Fruit fly (Drosophila melanogaster) whole organism, pupa: Measurements from ENCODE around the gene CG43816.

Experiments used
- CG10348 ChIP-seq: fragments of 200-800 bp; sonication (Bioruptor generic); IDR thresholded peaks from 2 replicates; pipeline ENCODE4 v1.3.6; 2022; ENCODE audit warnings: missing biosample characterization, missing genetic modification characterization
- CG12605 ChIP-seq: fragments of 200-800 bp; sonication (Bioruptor generic); IDR thresholded peaks from 2 replicates; pipeline ENCODE4 v1.3.6; 2022; ENCODE audit warnings: missing biosample characterization, missing genetic modification characterization
- CG13204 ChIP-seq: fragments of 200-800 bp; sonication (Bioruptor generic); optimal IDR thresholded peaks from 2 replicates; lab custom pipeline; 2018; ENCODE audit warnings: missing biosample characterization, mild to moderate bottlenecking, missing genetic modification characterization, moderate library complexity
- CG14655 ChIP-seq: fragments of 200-800 bp; sonication (Bioruptor generic); optimal IDR thresholded peaks from 3 replicates; lab custom pipeline; 2017; ENCODE audit warnings: mild to moderate bottlenecking, missing biosample characterization, missing genetic modification reagents, missing genetic modification characterization
- CG15710 ChIP-seq: fragments of 200-800 bp; sonication (Bioruptor generic); optimal IDR thresholded peaks from 2 replicates; lab custom pipeline; 2018; ENCODE audit warnings: missing biosample characterization, mild to moderate bottlenecking, missing genetic modification characterization, moderate library complexity
- CG17806 ChIP-seq: fragments of 200-800 bp; sonication (Bioruptor generic); optimal IDR thresholded peaks from 2 replicates; lab custom pipeline; 2018; ENCODE audit warnings: missing biosample characterization, mild to moderate bottlenecking, missing genetic modification characterization, moderate library complexity
- CG32121 ChIP-seq: fragments of 200-800 bp; sonication (Bioruptor generic); IDR thresholded peaks from 2 replicates; pipeline ENCODE4 v1.3.6; 2022; ENCODE audit warnings: missing biosample characterization, missing genetic modification characterization
- CG34367 ChIP-seq: fragments of 200-800 bp; sonication (Bioruptor generic); optimal IDR thresholded peaks from 2 replicates; lab custom pipeline; 2018; ENCODE audit warnings: missing biosample characterization, mild to moderate bottlenecking, missing genetic modification characterization
- CG4496 ChIP-seq: fragments of 200-800 bp; sonication (Bioruptor generic); IDR thresholded peaks from 3 replicates; pipeline ENCODE4 v1.3.6; 2022; ENCODE audit warnings: missing biosample characterization, missing genetic modification characterization
- CG8159 ChIP-seq: fragments of 200-800 bp; sonication (Bioruptor generic); optimal IDR thresholded peaks from 3 replicates; lab custom pipeline; 2018; ENCODE audit warnings: missing biosample characterization, mild to moderate bottlenecking, missing genetic modification characterization, moderate library complexity
- CG8301 ChIP-seq: fragments of 200-800 bp; sonication (Bioruptor generic); optimal IDR thresholded peaks from 2 replicates; lab custom pipeline; 2018; ENCODE audit warnings: missing biosample characterization, mild to moderate bottlenecking, missing genetic modification characterization
- CG9948 ChIP-seq: fragments of 200-800 bp; sonication (Bioruptor generic); optimal IDR thresholded peaks from 2 replicates; lab custom pipeline; 2018; ENCODE audit warnings: missing biosample characterization, mild to moderate bottlenecking, missing genetic modification characterization, moderate library complexity
- D1 ChIP-seq: fragments of 200-800 bp; sonication (Bioruptor generic); optimal IDR thresholded peaks from 2 replicates; lab custom pipeline; 2018; ENCODE audit warnings: missing biosample characterization, mild to moderate bottlenecking, missing genetic modification characterization, moderate library complexity
- EcR ChIP-seq: fragments of 200-800 bp; sonication (Bioruptor generic); optimal IDR thresholded peaks from 3 replicates; lab custom pipeline; 2019; ENCODE audit warnings: missing biosample characterization, missing genetic modification characterization, mild to moderate bottlenecking, moderate library complexity, missing genetic modification reagents
- Ets98B ChIP-seq: fragments of 200-800 bp; sonication (Bioruptor generic); IDR thresholded peaks from 2 replicates; pipeline ENCODE4 v1.3.6; 2022; ENCODE audit warnings: missing biosample characterization, missing genetic modification characterization
- Pif1A ChIP-seq: fragments of 200-800 bp; sonication (Bioruptor generic); optimal IDR thresholded peaks from 3 replicates; lab custom pipeline; 2016; ENCODE audit warnings: missing biosample characterization, missing genetic modification characterization
- Pif1B ChIP-seq: fragments of 200-800 bp; sonication (Bioruptor generic); optimal IDR thresholded peaks from 3 replicates; lab custom pipeline; 2016; ENCODE audit warnings: missing biosample characterization, missing genetic modification characterization
- Snoo ChIP-seq: fragments of 200-800 bp; sonication (Bioruptor generic); optimal IDR thresholded peaks from 3 replicates; lab custom pipeline; 2017; ENCODE audit warnings: missing biosample characterization, mild to moderate bottlenecking, missing genetic modification characterization, inconsistent platforms
- fd96Ca ChIP-seq: fragments of 200-800 bp; sonication (Bioruptor generic); IDR thresholded peaks from 3 replicates; pipeline ENCODE4 v1.3.6; 2022; ENCODE audit warnings: missing biosample characterization, missing genetic modification characterization
- gl ChIP-seq: fragments of 200-800 bp; sonication (Bioruptor generic); optimal IDR thresholded peaks from 2 replicates; lab custom pipeline; 2018; ENCODE audit warnings: missing biosample characterization, mild to moderate bottlenecking, missing genetic modification characterization
- rn ChIP-seq: fragments of 200-800 bp; sonication (Bioruptor generic); IDR thresholded peaks from 2 replicates; pipeline ENCODE4 v1.3.6; 2022; ENCODE audit warnings: missing biosample characterization, missing genetic modification characterization

CG43816 gene

dm6 chr2L:16004025-16004424 is at the start of gene CG43816, which contains the start of gene CG13245:
Gene CG43816, plus strand, starts transcription at chr2L:16004325.
Gene CG13245, plus strand, starts transcription at chr2L:16004325.
- TF ChIP-seq Pif1A (no peak), CG34367 (tag; lab: Kevin White, UChicago) (no peak), EcR (GFP tag; lab: Kevin White, UChicago) (no peak), Pif1B (GFP tag; lab: Kevin White, UChicago) (no peak), CG15710 (tag; lab: Kevin White, UChicago) (no peak), CG8301 (tag; lab: Kevin White, UChicago) (no peak), fd96Ca (GFP tag; lab: Robert Waterston, UW) (no peak)

dm6 chr2L:15957558-15957957 is 46.6 kb upstream of the CG43816 start, which contains the start of gene CG18063:
Gene CG18063, plus strand, starts transcription at chr2L:15957858.
- no peak for TF ChIP-seq CG8301 (tag; lab: Kevin White, UChicago)
- TF ChIP-seq rn (GFP tag; lab: Robert Waterston, UW), result no peak
- TF ChIP-seq CG14655 (GFP tag; lab: Kevin White, UChicago), result no peak
- no peak for TF ChIP-seq EcR (GFP tag; lab: Kevin White, UChicago)
- TF ChIP-seq CG34367 (tag; lab: Kevin White, UChicago), result no peak
- TF ChIP-seq CG12605 (GFP tag; lab: Robert Waterston, UW), result no peak
- no peak for TF ChIP-seq CG10348
- no peak for TF ChIP-seq gl (tag; lab: Kevin White, UChicago)
- TF ChIP-seq CG32121 (GFP tag; lab: Robert Waterston, UW), result no peak
- TF ChIP-seq CG9948, result no peak
- no peak for TF ChIP-seq fd96Ca (GFP tag; lab: Robert Waterston, UW)
- no peak for TF ChIP-seq D1 (tag; lab: Kevin White, UChicago)
- no peak for TF ChIP-seq CG13204 (GFP tag; lab: Kevin White, UChicago)

dm6 chr2L:15962335-15962734 is 41.8 kb upstream of the CG43816 start, which contains the start of gene beat-Ib:
Gene beat-Ib, minus strand, starts transcription at chr2L:15962435.
- TF ChIP-seq Ets98B (no peak), CG14655 (GFP tag; lab: Kevin White, UChicago) (no peak), gl (tag; lab: Kevin White, UChicago) (no peak), CG4496 (GFP tag; lab: Robert Waterston, UW) (no peak), CG34367 (tag; lab: Kevin White, UChicago) (no peak), rn (GFP tag; lab: Robert Waterston, UW) (no peak), CG8159 (tag; lab: Kevin White, UChicago) (no peak)
- TF ChIP-seq, all 21 proteins: peak for 0

dm6 chr2L:15979186-15979585 is 24.9 kb upstream of the CG43816 start, which contains the start of gene CG10839:
Gene CG10839, plus strand, starts transcription at chr2L:15979486.
- TF ChIP-seq Ets98B (no peak), gl (tag; lab: Kevin White, UChicago) (no peak), EcR (GFP tag; lab: Kevin White, UChicago) (no peak), CG13204 (GFP tag; lab: Kevin White, UChicago) (no peak), CG15710 (tag; lab: Kevin White, UChicago) (no peak), CG17806 (tag; lab: Kevin White, UChicago) (no peak), CG14655 (GFP tag; lab: Kevin White, UChicago) (no peak), fd96Ca (GFP tag; lab: Robert Waterston, UW) (no peak), CG12605 (GFP tag; lab: Robert Waterston, UW) (no peak), CG32121 (GFP tag; lab: Robert Waterston, UW) (no peak), CG8301 (tag; lab: Kevin White, UChicago) (no peak), CG9948 (no peak), Pif1A (no peak), D1 (tag; lab: Kevin White, UChicago) (no peak)

dm6 chr2L:16000199-16000598 is 3.9 kb upstream of the CG43816 start, which contains the start of gene beat-Ic:
Gene beat-Ic, plus strand, starts transcription at chr2L:16000291.
- TF ChIP-seq CG8159 (tag; lab: Kevin White, UChicago), result no peak
- no peak for TF ChIP-seq rn (GFP tag; lab: Robert Waterston, UW)
- no peak for TF ChIP-seq CG32121 (GFP tag; lab: Robert Waterston, UW)
- TF ChIP-seq D1 (tag; lab: Kevin White, UChicago), result no peak
- no peak for TF ChIP-seq CG13204 (GFP tag; lab: Kevin White, UChicago)
- TF ChIP-seq Ets98B, result no peak
- TF ChIP-seq CG4496 (GFP tag; lab: Robert Waterston, UW), result no peak
- TF ChIP-seq Snoo (tag; lab: Kevin White, UChicago), result no peak
- TF ChIP-seq CG9948, result no peak
- TF ChIP-seq Pif1A, result no peak
- no peak for TF ChIP-seq CG34367 (tag; lab: Kevin White, UChicago)
- no peak for TF ChIP-seq fd96Ca (GFP tag; lab: Robert Waterston, UW)
- TF ChIP-seq CG15710 (tag; lab: Kevin White, UChicago), result no peak
- TF ChIP-seq Pif1B (GFP tag; lab: Kevin White, UChicago), result no peak
- TF ChIP-seq CG17806 (tag; lab: Kevin White, UChicago), result no peak
- no peak for TF ChIP-seq CG14655 (GFP tag; lab: Kevin White, UChicago)
- TF ChIP-seq gl (tag; lab: Kevin White, UChicago), result no peak
- no peak for TF ChIP-seq CG12605 (GFP tag; lab: Robert Waterston, UW)
- no peak for TF ChIP-seq CG8301 (tag; lab: Kevin White, UChicago)

dm6 chr2L:16003541-16003940 is 584 bp upstream of the CG43816 start, which contains the start of gene CG34167:
Gene CG34167, minus strand, starts transcription at chr2L:16003641.
- TF ChIP-seq CG4496 (GFP tag; lab: Robert Waterston, UW) (no peak), CG12605 (GFP tag; lab: Robert Waterston, UW) (no peak), CG8301 (tag; lab: Kevin White, UChicago) (no peak), CG10348 (no peak), Pif1A (no peak), CG13204 (GFP tag; lab: Kevin White, UChicago) (no peak), rn (GFP tag; lab: Robert Waterston, UW) (no peak), Pif1B (GFP tag; lab: Kevin White, UChicago) (no peak), Ets98B (no peak)
- TF ChIP-seq, all 21 proteins: peak for 0
